Fruit fly (Drosophila melanogaster): Measurements from ENCODE around the gene CG8360.
A peak's percentile ranks its signal among the peaks of the same experiment; 100 is the strongest.

CG8360 gene

dm6 chr2L:8257401-8258266 lies 44.9 kb downstream of the CG8360 start, which contains the start of gene CG8086 (continued):
- TF ChIP-seq amos (GFP tag; IDR thresholded peaks at IDR 0.05; ENCODE audit: partially characterized antibody) (no peak), cad (GFP tag; optimal IDR thresholded peaks at IDR 0.05) (no peak), Ptx1 (GFP tag; IDR thresholded peaks at IDR 0.05) (no peak), lola (GFP tag; optimal IDR thresholded peaks at IDR 0.05) (no peak), CG3995 (GFP tag; optimal IDR thresholded peaks at IDR 0.05) (no peak), CG2199 (GFP tag; IDR thresholded peaks at IDR 0.05) (no peak), Rfx (GFP tag; IDR thresholded peaks at IDR 0.05) (peak; percentile 11; the same call in 1 of the 2 replicates), CG12769 (tag; optimal IDR thresholded peaks at IDR 0.05) (peak; percentile 15), Nf-YA (GFP tag; IDR thresholded peaks at IDR 0.05) (no peak), CG10565 (GFP tag; optimal IDR thresholded peaks at IDR 0.05) (no peak), sens (GFP tag) (peak; percentile 43), Drgx (GFP tag; IDR thresholded peaks at IDR 0.05) (no peak), HmgD (GFP tag; optimal IDR thresholded peaks at IDR 0.05) (no peak), CG1602 (GFP tag; optimal IDR thresholded peaks at IDR 0.05) (no peak), E2f2 (GFP tag; IDR thresholded peaks at IDR 0.05) (no peak)
